Worm (Caenorhabditis elegans) whole organism, L4 larva: ENCODE results near the gene Y39B6A.5.

ENCODE experiments used
- aly-2 ChIP-seq: sonication (generic microtip); optimal IDR thresholded peaks from 2 replicates; lab custom pipeline; 2018; ENCODE audit warnings: missing biosample characterization, missing genetic modification characterization
- ceh-28 ChIP-seq: fragments of 150-350 bp; optimal IDR thresholded peaks from 2 replicates; lab custom pipeline; 2014; ENCODE audit warnings: missing biosample characterization, missing genetic modification reagents, missing genetic modification characterization
- ceh-82 ChIP-seq: sonication (generic microtip); optimal IDR thresholded peaks from 2 replicates; lab custom pipeline; 2017; ENCODE audit warnings: missing biosample characterization, missing genetic modification characterization
- ces-1 ChIP-seq: fragments of 150-350 bp; sonication (generic microtip); optimal IDR thresholded peaks from 4 replicates; lab custom pipeline; 2014; ENCODE audit warnings: missing biosample characterization, missing genetic modification reagents, missing genetic modification characterization
- madf-9 ChIP-seq: fragments of 200-800 bp; sonication (Bioruptor generic); conservative IDR thresholded peaks from 2 replicates; pipeline ENCODE4 v1.3.6; 2022; ENCODE audit warnings: missing genetic modification reagents, missing genetic modification characterization, missing compliant biosample characterization
- snpc-4 ChIP-seq: fragments of 150-350 bp; optimal IDR thresholded peaks from 2 replicates; lab custom pipeline; 2014; ENCODE audit warnings: missing biosample characterization, missing genetic modification characterization
- zfp-3 ChIP-seq: fragments of 200-800 bp; sonication (Bioruptor generic); conservative IDR thresholded peaks from 2 replicates; pipeline ENCODE4 v1.3.6; 2022; ENCODE audit warnings: missing genetic modification reagents, missing genetic modification characterization, missing compliant biosample characterization

ce11 chrV:19127225-19127624 is 31.5 kb downstream of the Y39B6A.5 start, which contains the start of gene dyf-17:
- TF ChIP-seq aly-2 (tag; lab: Kevin White, UChicago) (no peak), madf-9 (GFP tag; lab: Robert Waterston, UW) (no peak), zfp-3 (GFP tag; lab: Robert Waterston, UW) (no peak), ces-1 (no peak), snpc-4 (tag; lab: Kevin White, UChicago) (no peak), ceh-28 (tag; lab: Kevin White, UChicago) (no peak), ceh-82 (no peak)
